Fruit fly (Drosophila melanogaster) whole organism, embryonic: Measurements from ENCODE around the gene mio.

Experiments
- B-H1 ChIP-seq: fragments of 200-800 bp; sonication (Bioruptor generic); IDR thresholded peaks from 3 replicates; pipeline ENCODE4 v1.3.6; 2022; ENCODE audit warnings: missing biosample characterization, missing genetic modification characterization
- Blimp-1 ChIP-seq: fragments of 200-800 bp; sonication (Bioruptor generic); optimal IDR thresholded peaks from 3 replicates; lab custom pipeline; 2018; ENCODE audit warnings: missing biosample characterization, missing genetic modification characterization, mild to moderate bottlenecking, moderate library complexity, missing genetic modification reagents
- CG10565 ChIP-seq: fragments of 200-800 bp; sonication (Bioruptor generic); optimal IDR thresholded peaks from 3 replicates; lab custom pipeline; 2016; ENCODE audit warnings: missing biosample characterization, mild to moderate bottlenecking, missing genetic modification characterization
- CG14667 ChIP-seq: fragments of 200-800 bp; sonication (Bioruptor generic); IDR thresholded peaks from 2 replicates; pipeline ENCODE4 v1.3.6; 2022; ENCODE audit warnings: missing biosample characterization, missing genetic modification characterization
- CG14710 ChIP-seq: fragments of 200-800 bp; sonication (Bioruptor generic); optimal IDR thresholded peaks from 3 replicates; lab custom pipeline; 2019; ENCODE audit warnings: missing biosample characterization, mild to moderate bottlenecking, missing genetic modification characterization, moderate library complexity
- CG15269 ChIP-seq: fragments of 200-800 bp; sonication (Bioruptor generic); optimal IDR thresholded peaks from 2 replicates; lab custom pipeline; 2018; ENCODE audit warnings: missing biosample characterization, mild to moderate bottlenecking, missing genetic modification characterization, moderate library complexity
- CG16863 ChIP-seq: fragments of 200-800 bp; sonication (Bioruptor generic); optimal IDR thresholded peaks from 3 replicates; lab custom pipeline; 2016; ENCODE audit warnings: missing biosample characterization, missing genetic modification characterization
- CG18599 ChIP-seq: fragments of 200-800 bp; sonication (Bioruptor generic); optimal IDR thresholded peaks from 3 replicates; lab custom pipeline; 2017; ENCODE audit warnings: missing biosample characterization, missing genetic modification characterization, mild to moderate bottlenecking, moderate library complexity, missing genetic modification reagents
- CG18764 ChIP-seq: fragments of 200-800 bp; sonication (Bioruptor generic); optimal IDR thresholded peaks from 3 replicates; lab custom pipeline; 2016; ENCODE audit warnings: missing biosample characterization, missing genetic modification characterization
- CG2120 ChIP-seq: fragments of 200-800 bp; sonication (Bioruptor generic); optimal IDR thresholded peaks from 3 replicates; lab custom pipeline; 2016; ENCODE audit warnings: missing biosample characterization, missing genetic modification characterization
- CG30020 ChIP-seq: fragments of 200-800 bp; optimal IDR thresholded peaks from 2 replicates; lab custom pipeline; 2019; ENCODE audit warnings: missing biosample characterization, mild to moderate bottlenecking, missing genetic modification characterization, moderate library complexity
- CG3995 ChIP-seq: fragments of 200-800 bp; sonication (Bioruptor generic); optimal IDR thresholded peaks from 3 replicates; lab custom pipeline; 2016; ENCODE audit warnings: missing biosample characterization, missing genetic modification characterization
- CG43689 ChIP-seq: fragments of 200-800 bp; sonication (Bioruptor generic); IDR thresholded peaks from 2 replicates; pipeline ENCODE4 v1.3.6; 2022; ENCODE audit warnings: missing biosample characterization, missing genetic modification characterization
- CG4404 ChIP-seq: fragments of 200-800 bp; sonication (Bioruptor generic); IDR thresholded peaks from 2 replicates; pipeline ENCODE4 v1.3.6; 2022; ENCODE audit warnings: missing biosample characterization, missing genetic modification characterization
- CG9215 ChIP-seq: fragments of 200-800 bp; sonication (Bioruptor generic); IDR thresholded peaks from 2 replicates; pipeline ENCODE4 v1.3.6; 2022; ENCODE audit warnings: missing biosample characterization, missing genetic modification characterization
- CG9817 ChIP-seq: fragments of 200-800 bp; sonication (Bioruptor generic); optimal IDR thresholded peaks from 2 replicates; lab custom pipeline; 2018; ENCODE audit warnings: missing biosample characterization, mild to moderate bottlenecking, missing genetic modification characterization, moderate library complexity
- D ChIP-seq, 2 experiments: fragments of 200-800 bp in 1 of 2; fragments of >200 bp in 1 of 2; sonication (Bioruptor generic) in 1 of 2; optimal IDR thresholded peaks; 2 replicates in 1 of 2; 3 replicates in 1 of 2; lab custom pipeline; 2017; ENCODE audit warnings: mild to moderate bottlenecking in 1 of 2, missing biosample characterization in 1 of 2, missing genetic modification characterization in 1 of 2, missing genetic modification reagents in 1 of 2
- D19B ChIP-seq: fragments of 200-800 bp; sonication (Bioruptor generic); optimal IDR thresholded peaks from 2 replicates; lab custom pipeline; 2017; ENCODE audit warnings: missing biosample characterization, mild to moderate bottlenecking, missing genetic modification characterization
- Drgx ChIP-seq: fragments of 200-800 bp; sonication (Bioruptor generic); IDR thresholded peaks from 2 replicates; pipeline ENCODE4 v1.3.6; 2022; ENCODE audit warnings: missing biosample characterization, missing genetic modification characterization
- H2.0 ChIP-seq: fragments of 200-800 bp; sonication (Bioruptor generic); IDR thresholded peaks from 2 replicates; pipeline ENCODE4 v1.3.6; 2022; ENCODE audit warnings: missing biosample characterization, missing genetic modification characterization
- Hr78 ChIP-seq, 2 experiments: fragments of 200-800 bp in 1 of 2; fragments of >200 bp in 1 of 2; sonication (Bioruptor generic) in 1 of 2; optimal IDR thresholded peaks; 2 replicates each; lab custom pipeline; 2017 to 2019; ENCODE audit warnings: missing biosample characterization in 2 of 2, missing genetic modification characterization in 2 of 2, mild to moderate bottlenecking in 1 of 2, moderate library complexity in 1 of 2
- MESR4 ChIP-seq: fragments of 200-800 bp; sonication (Bioruptor generic); optimal IDR thresholded peaks from 2 replicates; lab custom pipeline; 2018; ENCODE audit warnings: missing biosample characterization, mild to moderate bottlenecking, missing genetic modification characterization, moderate library complexity
- Meics ChIP-seq: fragments of 200-800 bp; sonication (Bioruptor generic); optimal IDR thresholded peaks from 2 replicates; lab custom pipeline; 2017; ENCODE audit warnings: missing biosample characterization, mild to moderate bottlenecking, missing genetic modification characterization
- Nf-YB ChIP-seq: fragments of 200-800 bp; sonication (Bioruptor generic); optimal IDR thresholded peaks from 3 replicates; lab custom pipeline; 2019; ENCODE audit warnings: missing biosample characterization, mild to moderate bottlenecking, missing genetic modification characterization, moderate library complexity
- Opbp ChIP-seq: fragments of 200-800 bp; sonication (Bioruptor generic); IDR thresholded peaks from 3 replicates; pipeline ENCODE4 v1.3.6; 2022; ENCODE audit warnings: missing biosample characterization, missing genetic modification characterization; ENCODE audit not compliant: partially characterized antibody
- Optix ChIP-seq: fragments of 200-800 bp; sonication (Bioruptor generic); IDR thresholded peaks from 3 replicates; pipeline ENCODE4 v1.3.6; 2022; ENCODE audit warnings: missing biosample characterization, missing genetic modification characterization
- Ptx1 ChIP-seq: fragments of 200-800 bp; sonication (Bioruptor generic); IDR thresholded peaks from 2 replicates; pipeline ENCODE4 v1.3.6; 2022; ENCODE audit warnings: missing biosample characterization, missing genetic modification characterization
- Sox102F ChIP-seq: fragments of 200-800 bp; sonication (Bioruptor generic); optimal IDR thresholded peaks from 2 replicates; lab custom pipeline; 2018; ENCODE audit warnings: missing biosample characterization, mild to moderate bottlenecking, missing genetic modification characterization, moderate library complexity
- ac ChIP-seq: fragments of 200-800 bp; sonication (Bioruptor generic); optimal IDR thresholded peaks from 3 replicates; lab custom pipeline; 2017; ENCODE audit warnings: missing biosample characterization, mild to moderate bottlenecking, missing genetic modification characterization
- caup ChIP-seq: fragments of 200-800 bp; sonication (Bioruptor generic); optimal IDR thresholded peaks from 3 replicates; lab custom pipeline; 2017; ENCODE audit warnings: missing biosample characterization, mild to moderate bottlenecking, missing genetic modification characterization, moderate library complexity; ENCODE audit not compliant: severe bottlenecking
- da ChIP-seq: fragments of 200-800 bp; sonication (Bioruptor generic); optimal IDR thresholded peaks from 2 replicates; lab custom pipeline; 2016; ENCODE audit warnings: missing biosample characterization, missing genetic modification characterization
- disco-r ChIP-seq: fragments of 200-800 bp; sonication (Bioruptor generic); optimal IDR thresholded peaks from 2 replicates; lab custom pipeline; 2016; ENCODE audit warnings: missing biosample characterization, missing genetic modification characterization
- dmrt99B ChIP-seq: fragments of 200-800 bp; sonication (Bioruptor generic); optimal IDR thresholded peaks from 2 replicates; lab custom pipeline; 2018; ENCODE audit warnings: missing biosample characterization, mild to moderate bottlenecking, missing genetic modification characterization, moderate library complexity
- ems ChIP-seq: fragments of 200-800 bp; sonication (Bioruptor generic); optimal IDR thresholded peaks from 3 replicates; lab custom pipeline; 2016; ENCODE audit warnings: missing biosample characterization, missing genetic modification characterization
- fd64A ChIP-seq: fragments of 200-800 bp; sonication (Bioruptor generic); optimal IDR thresholded peaks from 3 replicates; lab custom pipeline; 2018; ENCODE audit warnings: missing biosample characterization, mild to moderate bottlenecking, missing genetic modification characterization
- gem ChIP-seq: fragments of 200-800 bp; sonication (Bioruptor generic); optimal IDR thresholded peaks from 2 replicates; lab custom pipeline; 2019; ENCODE audit warnings: missing biosample characterization, mild to moderate bottlenecking, missing genetic modification characterization, moderate library complexity
- grau ChIP-seq: fragments of 200-800 bp; optimal IDR thresholded peaks from 3 replicates; lab custom pipeline; 2019; ENCODE audit warnings: missing biosample characterization, mild to moderate bottlenecking, missing genetic modification characterization, moderate library complexity
- insv ChIP-seq, 2 experiments: fragments of 200-800 bp; sonication (Bioruptor generic); optimal IDR thresholded peaks; 3 replicates each; lab custom pipeline; 2016 to 2018; ENCODE audit warnings: missing biosample characterization in 2 of 2, missing genetic modification characterization in 2 of 2
- jing ChIP-seq: fragments of 200-800 bp; sonication (Bioruptor generic); optimal IDR thresholded peaks from 2 replicates; lab custom pipeline; 2018; ENCODE audit warnings: missing biosample characterization, mild to moderate bottlenecking, missing genetic modification characterization
- kah ChIP-seq: fragments of 200-800 bp; sonication (Bioruptor generic); optimal IDR thresholded peaks from 2 replicates; lab custom pipeline; 2018; ENCODE audit warnings: missing biosample characterization, mild to moderate bottlenecking, missing genetic modification characterization
- kay ChIP-seq: fragments of 200-800 bp; sonication (Bioruptor generic); optimal IDR thresholded peaks from 2 replicates; lab custom pipeline; 2016; ENCODE audit warnings: missing biosample characterization, missing genetic modification characterization
- ssp ChIP-seq: fragments of 200-800 bp; sonication (Bioruptor generic); IDR thresholded peaks from 2 replicates; pipeline ENCODE4 v1.3.6; 2022; ENCODE audit warnings: missing biosample characterization, missing genetic modification characterization
- ttk ChIP-seq: fragments of 200-800 bp; sonication (Bioruptor generic); IDR thresholded peaks from 2 replicates; pipeline ENCODE4 v2.1.2; 2022; ENCODE audit warnings: missing biosample characterization, missing genetic modification characterization
- tup ChIP-seq: fragments of 200-800 bp; sonication (Bioruptor generic); optimal IDR thresholded peaks from 2 replicates; lab custom pipeline; 2016; ENCODE audit warnings: missing biosample characterization, mild to moderate bottlenecking, missing genetic modification characterization, moderate library complexity
- unpg ChIP-seq: fragments of 200-800 bp; sonication (Bioruptor generic); optimal IDR thresholded peaks from 3 replicates; lab custom pipeline; 2018; ENCODE audit warnings: missing biosample characterization, mild to moderate bottlenecking, missing genetic modification characterization, moderate library complexity
- vfl ChIP-seq: fragments of 200-800 bp; sonication (Bioruptor generic); optimal IDR thresholded peaks from 2 replicates; lab custom pipeline; 2016; ENCODE audit warnings: missing biosample characterization, missing genetic modification characterization
- zen ChIP-seq: fragments of 200-800 bp; sonication (Bioruptor generic); optimal IDR thresholded peaks from 3 replicates; lab custom pipeline; 2018; ENCODE audit warnings: missing biosample characterization, mild to moderate bottlenecking, missing genetic modification characterization, moderate library complexity

The mio gene

dm6 chr2L:2202018-2202852 lies 14.9 kb upstream of the mio start (continued):
- TF ChIP-seq CG43689 (peak; percentile 93), kay (peak; percentile 98), CG18764 (GFP tag; lab: Kevin White, UChicago) (peak; percentile 98), CG4404 (GFP tag; lab: Robert Waterston, UW) (peak; percentile 99), Meics (peak; percentile 86), gem (tag; lab: Kevin White, UChicago) (peak; percentile 100), CG10565 (GFP tag; lab: Kevin White, UChicago) (peak; percentile 96), CG16863 (GFP tag; lab: Kevin White, UChicago) (peak; percentile 99), Ptx1 (GFP tag; lab: Robert Waterston, UW) (peak; percentile 98), H2.0 (GFP tag; lab: Robert Waterston, UW) (peak; percentile 99), fd64A (GFP tag; lab: Kevin White, UChicago) (peak; percentile 99), Drgx (peak; percentile 100), disco-r (GFP tag; lab: Kevin White, UChicago) (peak; percentile 96), da (GFP tag; lab: Kevin White, UChicago) (peak; percentile 95), Hr78 (GFP tag; optimal IDR thresholded peaks at IDR 0.05; lab: Kevin White, UChicago) (peak in 1 of 2 experiments; percentile 97), CG18599 (GFP tag; lab: Kevin White, UChicago) (peak; percentile 95), Optix (GFP tag; lab: Robert Waterston, UW) (peak; percentile 97), CG3995 (GFP tag; lab: Kevin White, UChicago) (peak; percentile 47), vfl (peak; percentile 88), D19B (peak; percentile 17), D (optimal IDR thresholded peaks at IDR 0.05; lab: Kevin White, UChicago) (no peak), D (GFP tag; optimal IDR thresholded peaks at IDR 0.05; lab: Kevin White, UChicago) (peak; percentile 100), Nf-YB (peak; percentile 90), Opbp (GFP tag; lab: Robert Waterston, UW) (peak; percentile 64; the same call in 2 of the 3 replicates), ssp (peak; percentile 94), zen (peak; percentile 99), CG14710 (tag; lab: Kevin White, UChicago) (peak; percentile 99), Blimp-1 (GFP tag; lab: Kevin White, UChicago) (peak; percentile 99), MESR4 (GFP tag; lab: Kevin White, UChicago) (peak; percentile 75), kah (peak; percentile 96), CG15269 (tag; lab: Kevin White, UChicago) (peak; percentile 96), caup (GFP tag; lab: Kevin White, UChicago) (peak; percentile 87), ems (peak; percentile 98), tup (peak; percentile 94), CG14667 (GFP tag; lab: Robert Waterston, UW) (peak; percentile 97), jing (GFP tag; lab: Kevin White, UChicago) (peak; percentile 99), CG2120 (peak; percentile 37), insv (GFP tag; optimal IDR thresholded peaks at IDR 0.05; lab: Kevin White, UChicago) (peak; percentile 60 to 61), CG30020 (tag; lab: Kevin White, UChicago) (peak; percentile 91), B-H1 (peak; percentile 98), ac (peak; percentile 99), unpg (peak; percentile 99), ttk (peak; percentile 99), CG9817 (tag; lab: Kevin White, UChicago) (peak; percentile 87), CG9215 (GFP tag; lab: Robert Waterston, UW) (peak; percentile 84), grau (tag; lab: Kevin White, UChicago) (peak; percentile 97), Sox102F (GFP tag; lab: Kevin White, UChicago) (peak; percentile 100), dmrt99B (tag; lab: Kevin White, UChicago) (peak; percentile 99)
